Fruit fly (Drosophila melanogaster) whole organism, embryonic: ENCODE measurements around the gene CG15043.

Source experiments
- CG10274 ChIP-seq: fragments of 200-800 bp; sonication (Bioruptor generic); optimal IDR thresholded peaks from 3 replicates; lab custom pipeline; 2017; ENCODE audit warnings: missing biosample characterization, mild to moderate bottlenecking, missing genetic modification characterization
- CG11247 ChIP-seq: fragments of 200-800 bp; sonication (Bioruptor generic); IDR thresholded peaks from 2 replicates; pipeline ENCODE4 v1.3.6; 2022; ENCODE audit warnings: missing biosample characterization, missing genetic modification characterization
- CG11456 ChIP-seq: fragments of 200-800 bp; sonication (Bioruptor generic); IDR thresholded peaks from 3 replicates; pipeline ENCODE4 v1.3.6; 2022; ENCODE audit warnings: missing biosample characterization, missing genetic modification characterization
- CG11695 ChIP-seq: fragments of 200-800 bp; sonication (Bioruptor generic); IDR thresholded peaks from 3 replicates; pipeline ENCODE4 v1.3.6; 2022; ENCODE audit warnings: missing biosample characterization, missing genetic modification characterization
- CG1233 ChIP-seq: fragments of 200-800 bp; sonication (Bioruptor generic); optimal IDR thresholded peaks from 4 replicates; lab custom pipeline; 2018; ENCODE audit warnings: missing biosample characterization, mild to moderate bottlenecking, missing genetic modification characterization
- CG15479 ChIP-seq: fragments of 200-800 bp; sonication (Bioruptor generic); optimal IDR thresholded peaks from 3 replicates; lab custom pipeline; 2019; ENCODE audit warnings: missing biosample characterization, mild to moderate bottlenecking, missing genetic modification characterization, moderate library complexity
- CG17568 ChIP-seq: fragments of 200-800 bp; sonication (Bioruptor generic); optimal IDR thresholded peaks from 2 replicates; lab custom pipeline; 2018; ENCODE audit warnings: missing biosample characterization, mild to moderate bottlenecking, missing genetic modification characterization, moderate library complexity
- CG2202 ChIP-seq: fragments of 200-800 bp; sonication (Bioruptor generic); optimal IDR thresholded peaks from 2 replicates; lab custom pipeline; 2018; ENCODE audit warnings: missing biosample characterization, mild to moderate bottlenecking, missing genetic modification characterization
- Dref ChIP-seq: fragments of 200-800 bp; sonication (Bioruptor generic); IDR thresholded peaks from 2 replicates; pipeline ENCODE4 v1.3.6; 2022; ENCODE audit warnings: missing biosample characterization, missing genetic modification characterization
- Lpt ChIP-seq: fragments of >200 bp; optimal IDR thresholded peaks from 2 replicates; lab custom pipeline; 2018; ENCODE audit warnings: missing biosample characterization, missing genetic modification characterization
- cato ChIP-seq: fragments of 200-800 bp; sonication (Bioruptor generic); optimal IDR thresholded peaks from 2 replicates; lab custom pipeline; 2016; ENCODE audit warnings: missing biosample characterization, missing genetic modification characterization, borderline replicate concordance
- crp ChIP-seq, 2 experiments: fragments of 200-800 bp; sonication (Bioruptor generic); optimal IDR thresholded peaks; 2 replicates in 1 of 2; 3 replicates in 1 of 2; lab custom pipeline; 2017; ENCODE audit warnings: missing biosample characterization in 2 of 2, missing genetic modification characterization in 2 of 2, mild to moderate bottlenecking in 1 of 2, moderate library complexity in 1 of 2
- fu2 ChIP-seq: fragments of 200-800 bp; sonication (Bioruptor generic); optimal IDR thresholded peaks from 2 replicates; lab custom pipeline; 2016; ENCODE audit warnings: missing biosample characterization, missing genetic modification characterization

dm6 chrX:18486356-18487059, 7.5 kb downstream of the CG15043 start, which contains the start of gene psh:
- TF ChIP-seq CG11695 (GFP tag; lab: Robert Waterston, UW) (peak; percentile 70), CG15479 (GFP tag; lab: Kevin White, UChicago) (no peak), crp (GFP tag; optimal IDR thresholded peaks at IDR 0.05; lab: Kevin White, UChicago) (no peak), Dref (GFP tag; lab: Robert Waterston, UW) (no peak), CG1233 (GFP tag; lab: Kevin White, UChicago) (no peak), fu2 (GFP tag; lab: Kevin White, UChicago) (no peak), CG11247 (GFP tag; lab: Robert Waterston, UW) (no peak), CG11456 (no peak), CG10274 (no peak), Lpt (GFP tag; lab: Kevin White, UChicago) (no peak), cato (no peak), CG17568 (GFP tag; lab: Kevin White, UChicago) (no peak), CG2202 (tag; lab: Kevin White, UChicago) (no peak)
